Fruit fly (Drosophila melanogaster) whole organism, embryonic: ENCODE measurements around the gene CG15201.

ENCODE experiments used
- CG12071 ChIP-seq: fragments of 200-800 bp; sonication (Bioruptor generic); optimal IDR thresholded peaks from 3 replicates; lab custom pipeline; 2018; ENCODE audit warnings: missing biosample characterization, mild to moderate bottlenecking, missing genetic modification characterization
- CG12769 ChIP-seq: fragments of 200-800 bp; sonication (Bioruptor generic); optimal IDR thresholded peaks from 2 replicates; lab custom pipeline; 2019; ENCODE audit warnings: missing biosample characterization, mild to moderate bottlenecking, missing genetic modification characterization, moderate library complexity
- CG1832 ChIP-seq: fragments of 200-800 bp; sonication (Bioruptor generic); optimal IDR thresholded peaks from 2 replicates; lab custom pipeline; 2017; ENCODE audit warnings: missing biosample characterization, mild to moderate bottlenecking, missing genetic modification characterization, inconsistent platforms
- CG18619 ChIP-seq: fragments of 200-800 bp; sonication (Bioruptor generic); optimal IDR thresholded peaks from 3 replicates; lab custom pipeline; 2017; ENCODE audit warnings: missing biosample characterization, mild to moderate bottlenecking, missing genetic modification characterization
- dimm ChIP-seq: fragments of 200-800 bp; sonication (Bioruptor generic); IDR thresholded peaks from 2 replicates; pipeline ENCODE4 v1.3.6; 2022; ENCODE audit warnings: missing biosample characterization, missing genetic modification characterization
- dysf ChIP-seq: fragments of 200-800 bp; sonication (Bioruptor generic); IDR thresholded peaks from 3 replicates; pipeline ENCODE4 v1.3.6; 2022; ENCODE audit warnings: missing biosample characterization, missing genetic modification characterization

- TF ChIP-seq CG12071 (GFP tag; lab: Kevin White, UChicago) (no peak), CG18619 (GFP tag; lab: Kevin White, UChicago) (no peak), dysf (GFP tag; lab: Robert Waterston, UW) (no peak), dimm (GFP tag; lab: Robert Waterston, UW) (no peak), CG12769 (tag; lab: Kevin White, UChicago) (no peak), CG1832 (no peak)
These were observed 16.0 kb downstream of the CG15201 start, which contains the start of gene CG32668 for dm6 chrX:11159710-11160446.
